Worm (Caenorhabditis elegans) whole organism, L1 larva: ENCODE measurements around the gene suex-2.

ENCODE experiments used
- C04F5.9 ChIP-seq: sonication (generic microtip); optimal IDR thresholded peaks from 2 replicates; lab custom pipeline; 2016; ENCODE audit warnings: missing genetic modification characterization, missing compliant biosample characterization
- F16B12.6 ChIP-seq: fragments of 150-350 bp; optimal IDR thresholded peaks from 2 replicates; lab custom pipeline; 2014; ENCODE audit warnings: missing biosample characterization, missing genetic modification characterization
- Y116A8C.19 ChIP-seq: sonication (generic microtip); optimal IDR thresholded peaks from 2 replicates; lab custom pipeline; 2016; ENCODE audit warnings: missing compliant biosample characterization, missing genetic modification characterization, borderline replicate concordance
- alr-1 ChIP-seq: fragments of 200-800 bp; sonication (Bioruptor generic); optimal IDR thresholded peaks from 2 replicates; lab custom pipeline; 2018; ENCODE audit warnings: borderline replicate concordance, mild to moderate bottlenecking, missing genetic modification characterization, missing compliant biosample characterization
- aly-2 ChIP-seq: fragments of 150-350 bp; optimal IDR thresholded peaks from 2 replicates; lab custom pipeline; 2014; ENCODE audit warnings: missing biosample characterization, missing genetic modification characterization
- ceh-88 ChIP-seq: fragments of 200-800 bp; sonication (Bioruptor generic); IDR thresholded peaks from 2 replicates; pipeline ENCODE4 v1.3.6; 2022; ENCODE audit warnings: missing genetic modification characterization, missing compliant biosample characterization
- dsc-1 ChIP-seq: sonication (generic microtip); optimal IDR thresholded peaks from 2 replicates; lab custom pipeline; 2016; ENCODE audit warnings: mild to moderate bottlenecking, missing genetic modification characterization, missing compliant biosample characterization
- efl-1 ChIP-seq, 4 experiments: fragments of 150-350 bp; optimal IDR thresholded peaks in 3 of 4; peaks in 1 of 4; 1 replicate in 1 of 4; 2 replicates in 3 of 4; lab custom pipeline; 2014; ENCODE audit warnings: missing biosample characterization in 2 of 4, missing genetic modification characterization in 2 of 4, missing genetic modification reagents in 2 of 4
- efl-3 ChIP-seq: fragments of 200-800 bp; sonication (Bioruptor generic); optimal IDR thresholded peaks from 2 replicates; lab custom pipeline; 2018; ENCODE audit warnings: mild to moderate bottlenecking, missing genetic modification characterization, missing compliant biosample characterization
- egl-13 ChIP-seq: sonication (generic microtip); optimal IDR thresholded peaks from 2 replicates; lab custom pipeline; 2016; ENCODE audit warnings: missing genotype, missing genetic modification reagents, missing genetic modification characterization, missing compliant biosample characterization
- egl-27 ChIP-seq, 2 experiments: fragments of 150-350 bp in 1 of 2; sonication (generic microtip); optimal IDR thresholded peaks; 3 replicates each; lab custom pipeline; 2017 to 2018; ENCODE audit warnings: missing biosample characterization in 2 of 2, missing genetic modification characterization in 2 of 2, missing genetic modification reagents in 2 of 2
- elt-2 ChIP-seq: sonication (generic microtip); optimal IDR thresholded peaks from 2 replicates; lab custom pipeline; 2016; ENCODE audit warnings: missing genetic modification characterization, mild to moderate bottlenecking, inconsistent platforms, missing compliant biosample characterization, missing genetic modification reagents
- fkh-10 ChIP-seq: sonication (generic microtip); optimal IDR thresholded peaks from 2 replicates; lab custom pipeline; 2017; ENCODE audit warnings: missing biosample characterization, missing genetic modification reagents, missing genetic modification characterization
- fkh-4 ChIP-seq: sonication (generic microtip); optimal IDR thresholded peaks from 2 replicates; lab custom pipeline; 2016; ENCODE audit warnings: missing compliant biosample characterization, missing genetic modification characterization, borderline replicate concordance
- hlh-17 ChIP-seq: fragments of 200-800 bp; sonication (Bioruptor generic); optimal IDR thresholded peaks from 2 replicates; lab custom pipeline; 2018; ENCODE audit warnings: missing genetic modification characterization, mild to moderate bottlenecking, missing compliant biosample characterization, moderate library complexity, borderline replicate concordance
- hlh-4 ChIP-seq: sonication (generic microtip); optimal IDR thresholded peaks from 2 replicates; lab custom pipeline; 2016; ENCODE audit warnings: mild to moderate bottlenecking, missing genetic modification characterization, missing compliant biosample characterization
- hpl-2 ChIP-seq: fragments of 150-350 bp; optimal IDR thresholded peaks from 2 replicates; lab custom pipeline; 2014; ENCODE audit warnings: missing biosample characterization, missing genetic modification reagents, missing genetic modification characterization
- irx-1 ChIP-seq: sonication (generic microtip); optimal IDR thresholded peaks from 2 replicates; lab custom pipeline; 2016; ENCODE audit warnings: missing genetic modification characterization, missing compliant biosample characterization
- isw-1 ChIP-seq: fragments of 200-800 bp; sonication (Bioruptor generic); IDR thresholded peaks from 2 replicates; pipeline ENCODE4 v1.3.6; 2022; ENCODE audit warnings: missing genetic modification characterization, missing compliant biosample characterization
- lin-13 ChIP-seq: fragments of 150-350 bp; optimal IDR thresholded peaks from 2 replicates; lab custom pipeline; 2014; ENCODE audit warnings: missing biosample characterization, missing genetic modification reagents, missing genetic modification characterization
- lin-14 ChIP-seq: fragments of 200-800 bp; sonication (Bioruptor generic); optimal IDR thresholded peaks from 2 replicates; lab custom pipeline; 2018; ENCODE audit warnings: mild to moderate bottlenecking, missing genetic modification characterization, moderate library complexity, missing compliant biosample characterization
- lin-39 ChIP-seq: fragments of 150-350 bp; optimal IDR thresholded peaks from 2 replicates; lab custom pipeline; 2014; ENCODE audit warnings: missing biosample characterization, missing genetic modification reagents, missing genetic modification characterization
- lir-3 ChIP-seq: sonication (generic microtip); optimal IDR thresholded peaks from 2 replicates; lab custom pipeline; 2016; ENCODE audit warnings: mild to moderate bottlenecking, missing genetic modification characterization, moderate library complexity, missing compliant biosample characterization; ENCODE audit not compliant: poor library complexity
- mab-9 ChIP-seq: fragments of 200-800 bp; sonication (Bioruptor generic); IDR thresholded peaks from 2 replicates; pipeline ENCODE4 v1.3.6; 2022; ENCODE audit warnings: missing genetic modification reagents, missing genetic modification characterization, missing compliant biosample characterization
- mef-2 ChIP-seq: fragments of 150-350 bp; optimal IDR thresholded peaks from 2 replicates; lab custom pipeline; 2014; ENCODE audit warnings: missing biosample characterization, missing genetic modification characterization
- nhr-12 ChIP-seq: sonication (generic microtip); optimal IDR thresholded peaks from 2 replicates; lab custom pipeline; 2017; ENCODE audit warnings: missing biosample characterization, missing genetic modification characterization
- nhr-20 ChIP-seq: sonication (generic microtip); optimal IDR thresholded peaks from 2 replicates; lab custom pipeline; 2016; ENCODE audit warnings: mild to moderate bottlenecking, missing genetic modification characterization, missing compliant biosample characterization
- nhr-28 ChIP-seq: fragments of 150-350 bp; optimal IDR thresholded peaks from 2 replicates; lab custom pipeline; 2014; ENCODE audit warnings: missing biosample characterization, missing genetic modification characterization
- nhr-47 ChIP-seq: sonication (generic microtip); optimal IDR thresholded peaks from 2 replicates; lab custom pipeline; 2016; ENCODE audit warnings: mild to moderate bottlenecking, missing genetic modification characterization, moderate library complexity, missing compliant biosample characterization
- nhr-71 ChIP-seq: sonication (generic microtip); optimal IDR thresholded peaks from 2 replicates; lab custom pipeline; 2016; ENCODE audit warnings: mild to moderate bottlenecking, missing genetic modification characterization, moderate library complexity, missing compliant biosample characterization
- nhr-76 ChIP-seq: sonication (generic microtip); optimal IDR thresholded peaks from 2 replicates; lab custom pipeline; 2017; ENCODE audit warnings: missing biosample characterization, missing genetic modification characterization
- nhr-84 ChIP-seq: sonication (generic microtip); optimal IDR thresholded peaks from 2 replicates; lab custom pipeline; 2017; ENCODE audit warnings: missing biosample characterization, missing genetic modification characterization
- pag-3 ChIP-seq: sonication (generic microtip); optimal IDR thresholded peaks from 2 replicates; lab custom pipeline; 2017; ENCODE audit warnings: missing genetic modification characterization, mild to moderate bottlenecking, missing compliant biosample characterization, antibody characterized with exemption, borderline replicate concordance; ENCODE audit not compliant: insufficient read depth
- pqm-1 ChIP-seq: sonication (generic microtip); optimal IDR thresholded peaks from 3 replicates; lab custom pipeline; 2017; ENCODE audit warnings: missing biosample characterization, missing genetic modification characterization
- rnt-1 ChIP-seq: sonication (generic microtip); optimal IDR thresholded peaks from 2 replicates; lab custom pipeline; 2016; ENCODE audit warnings: mild to moderate bottlenecking, missing genetic modification characterization, moderate library complexity, missing compliant biosample characterization
- skn-1 ChIP-seq: fragments of 150-350 bp; optimal IDR thresholded peaks from 2 replicates; lab custom pipeline; 2014; ENCODE audit warnings: missing biosample characterization, missing genetic modification characterization
- sox-4 ChIP-seq: sonication (generic microtip); optimal IDR thresholded peaks from 2 replicates; lab custom pipeline; 2016; ENCODE audit warnings: missing genetic modification characterization, missing compliant biosample characterization
- sptf-1 ChIP-seq: fragments of 150-350 bp; optimal IDR thresholded peaks from 2 replicates; lab custom pipeline; 2014; ENCODE audit warnings: missing biosample characterization, missing genetic modification characterization
- sup-37 ChIP-seq: fragments of 200-800 bp; sonication (Bioruptor generic); optimal IDR thresholded peaks from 2 replicates; lab custom pipeline; 2018; ENCODE audit warnings: mild to moderate bottlenecking, missing genetic modification characterization, missing compliant biosample characterization
- tbx-2 ChIP-seq: sonication (generic microtip); optimal IDR thresholded peaks from 2 replicates; lab custom pipeline; 2016; ENCODE audit warnings: missing genetic modification characterization, missing compliant biosample characterization
- unc-130 ChIP-seq: fragments of 150-350 bp; optimal IDR thresholded peaks from 2 replicates; lab custom pipeline; 2017; ENCODE audit warnings: missing biosample characterization, missing genetic modification characterization, inconsistent platforms
- unc-62 ChIP-seq: fragments of 150-350 bp; optimal IDR thresholded peaks from 2 replicates; lab custom pipeline; 2014; ENCODE audit warnings: missing biosample characterization, missing genetic modification reagents, missing genetic modification characterization
- xbp-1 ChIP-seq: sonication (generic microtip); optimal IDR thresholded peaks from 2 replicates; lab custom pipeline; 2016; ENCODE audit warnings: missing genetic modification characterization, missing compliant biosample characterization
- zag-1 ChIP-seq: fragments of 150-350 bp; optimal IDR thresholded peaks from 2 replicates; lab custom pipeline; 2014; ENCODE audit warnings: missing biosample characterization, missing genetic modification characterization
- zip-4 ChIP-seq: fragments of 200-800 bp; sonication (Bioruptor generic); optimal IDR thresholded peaks from 2 replicates; lab custom pipeline; 2018; ENCODE audit warnings: mild to moderate bottlenecking, missing genetic modification characterization, moderate library complexity, missing compliant biosample characterization
- ztf-11 ChIP-seq, 2 experiments: sonication (generic microtip); optimal IDR thresholded peaks; 2 replicates each; lab custom pipeline; 2016 to 2017; ENCODE audit warnings: missing genetic modification characterization in 2 of 2, missing biosample characterization in 1 of 2, missing compliant biosample characterization in 1 of 2

The suex-2 gene

ce11 chrIV:8947146-8947545 is 20.9 kb upstream of the suex-2 start (continued):
- TF ChIP-seq xbp-1 (tag; lab: Kevin White, UChicago) (peak; percentile 50), rnt-1 (tag; lab: Kevin White, UChicago) (peak; percentile 64), fkh-10 (GFP tag; lab: Kevin White, UChicago) (no peak), zag-1 (tag; lab: Kevin White, UChicago) (no peak), aly-2 (tag; lab: Kevin White, UChicago) (no peak), ztf-11 (tag; optimal IDR thresholded peaks at IDR 0.05; lab: Kevin White, UChicago) (peak in 1 of 2 experiments; percentile 29), pag-3 (tag; lab: Kevin White, UChicago) (no peak), alr-1 (tag; lab: Kevin White, UChicago) (no peak), lin-39 (peak; percentile 67), hlh-17 (GFP tag; lab: Kevin White, UChicago) (no peak), isw-1 (GFP tag; lab: Robert Waterston, UW) (peak; percentile 20; the same call in 1 of the 2 replicates), zip-4 (no peak), nhr-20 (tag; lab: Kevin White, UChicago) (peak; percentile 62), nhr-12 (tag; lab: Kevin White, UChicago) (no peak), sox-4 (tag; lab: Kevin White, UChicago) (no peak), sup-37 (GFP tag; lab: Kevin White, UChicago) (peak; percentile 24), egl-27 (tag; optimal IDR thresholded peaks at IDR 0.05; lab: Kevin White, UChicago) (no peak), irx-1 (tag; lab: Kevin White, UChicago) (peak; percentile 32), nhr-76 (tag; lab: Kevin White, UChicago) (no peak), nhr-47 (peak; percentile 69), egl-13 (tag; lab: Kevin White, UChicago) (peak; percentile 23), F16B12.6 (tag; lab: Kevin White, UChicago) (no peak), hpl-2 (GFP tag; lab: Kevin White, UChicago) (no peak), mef-2 (tag; lab: Kevin White, UChicago) (no peak), mab-9 (GFP tag; lab: Robert Waterston, UW) (no peak), pqm-1 (no peak), fkh-4 (tag; lab: Kevin White, UChicago) (no peak), lir-3 (tag; lab: Kevin White, UChicago) (peak; percentile 20)

- TF ChIP-seq sox-4 (tag; lab: Kevin White, UChicago) (no peak), nhr-84 (no peak), zag-1 (tag; lab: Kevin White, UChicago) (no peak), egl-13 (tag; lab: Kevin White, UChicago) (no peak), Y116A8C.19 (tag; lab: Kevin White, UChicago) (no peak), efl-3 (GFP tag; lab: Kevin White, UChicago) (no peak), nhr-71 (tag; lab: Kevin White, UChicago) (peak; percentile 94), unc-130 (tag; lab: Kevin White, UChicago) (peak; percentile 48), skn-1 (tag; lab: Kevin White, UChicago) (peak; percentile 68), sptf-1 (tag; lab: Kevin White, UChicago) (no peak), mab-9 (GFP tag; lab: Robert Waterston, UW) (peak; percentile 55), tbx-2 (tag; lab: Kevin White, UChicago) (peak; percentile 79), lir-3 (tag; lab: Kevin White, UChicago) (peak; percentile 66), unc-62 (no peak), nhr-12 (tag; lab: Kevin White, UChicago) (no peak), ceh-88 (GFP tag; lab: Robert Waterston, UW) (peak; percentile 43; the same call in 1 of the 2 replicates), nhr-76 (tag; lab: Kevin White, UChicago) (no peak), lin-14 (peak; percentile 95), nhr-28 (tag; lab: Kevin White, UChicago) (no peak), efl-1 (optimal IDR thresholded peaks at IDR 0.05; lab: Kevin White, UChicago) (peak; percentile 41 to 53), efl-1 (GFP tag; optimal IDR thresholded peaks at IDR 0.05 in 1 of 2; lab: Kevin White, UChicago) (peak; percentile 23 to 96), dsc-1 (tag; lab: Kevin White, UChicago) (no peak), elt-2 (tag; lab: Kevin White, UChicago) (peak; percentile 58), lin-13 (GFP tag; lab: Kevin White, UChicago) (peak; percentile 22), mef-2 (tag; lab: Kevin White, UChicago) (no peak), hlh-4 (tag; lab: Kevin White, UChicago) (no peak), rnt-1 (tag; lab: Kevin White, UChicago) (peak; percentile 29), C04F5.9 (tag; lab: Kevin White, UChicago) (peak; percentile 32)
These were observed 18.7 kb upstream of the suex-2 start for ce11 chrIV:8949078-8950039.
